Worm (Caenorhabditis elegans): ENCODE measurements around the gene Y54F10AR.1.

Gene Y54F10AR.1

ce11 chrIII:2577982-2578381 is 2.5 kb upstream of the Y54F10AR.1 start:
- TF ChIP-seq hmg-11 (tag; optimal IDR thresholded peaks at IDR 0.05) (no peak), ZK546.5 (tag; optimal IDR thresholded peaks at IDR 0.05) (no peak), nhr-43 (tag; optimal IDR thresholded peaks at IDR 0.05; ENCODE audit: poor library complexity, severe bottlenecking) (no peak), nhr-28 (tag; optimal IDR thresholded peaks at IDR 0.05) (no peak), R02D3.7 (tag; optimal IDR thresholded peaks at IDR 0.05) (no peak), lsy-12 (tag; optimal IDR thresholded peaks at IDR 0.05) (no peak), lin-39 (tag; optimal IDR thresholded peaks at IDR 0.05) (no peak), elt-3 (tag; optimal IDR thresholded peaks at IDR 0.05) (no peak), nfya-1 (tag; optimal IDR thresholded peaks at IDR 0.05; ENCODE audit: insufficient read depth) (no peak), fkh-2 (tag; optimal IDR thresholded peaks at IDR 0.05) (no peak), ztf-11 (tag; optimal IDR thresholded peaks at IDR 0.05) (no peak), snpc-4 (tag; optimal IDR thresholded peaks at IDR 0.05) (no peak), nhr-11 (tag; optimal IDR thresholded peaks at IDR 0.05) (no peak), elt-2 (tag; optimal IDR thresholded peaks at IDR 0.05) (no peak)

- TF ChIP-seq mdl-1 (tag; optimal IDR thresholded peaks at IDR 0.05) (no peak), fkh-10 (GFP tag; optimal IDR thresholded peaks at IDR 0.05) (peak; percentile 34), ceh-28 (tag; optimal IDR thresholded peaks at IDR 0.05) (peak; percentile 58), elt-2 (tag; optimal IDR thresholded peaks at IDR 0.05) (peak; percentile 26), nhr-25 (tag; optimal IDR thresholded peaks at IDR 0.05) (no peak), nhr-23 (tag; optimal IDR thresholded peaks at IDR 0.05) (peak; percentile 39), nhr-43 (tag; optimal IDR thresholded peaks at IDR 0.05; ENCODE audit: poor library complexity, severe bottlenecking) (no peak), mml-1 (tag; optimal IDR thresholded peaks at IDR 0.05) (no peak), unc-62 (GFP tag; optimal IDR thresholded peaks at IDR 0.05) (peak; percentile 27), nhr-76 (tag; optimal IDR thresholded peaks at IDR 0.05) (no peak), lin-39 (tag; optimal IDR thresholded peaks at IDR 0.05) (peak; percentile 50), lin-15B (tag; optimal IDR thresholded peaks at IDR 0.05) (peak; percentile 69), pha-4 (tag; optimal IDR thresholded peaks at IDR 0.05) (peak; percentile 50), snpc-4 (tag; optimal IDR thresholded peaks at IDR 0.05) (peak; percentile 60), R02D3.7 (tag; optimal IDR thresholded peaks at IDR 0.05) (no peak), hmg-11 (tag; optimal IDR thresholded peaks at IDR 0.05) (peak; percentile 57), jun-1 (tag; optimal IDR thresholded peaks at IDR 0.05) (peak; percentile 25), tbx-2 (tag; optimal IDR thresholded peaks at IDR 0.05) (peak; percentile 2), egl-5 (tag; optimal IDR thresholded peaks at IDR 0.05) (peak; percentile 10), nfya-1 (tag; optimal IDR thresholded peaks at IDR 0.05; ENCODE audit: insufficient read depth) (peak; percentile 84)
Observed at ce11 chrIII:2576360-2577259, 1.1 kb upstream of the Y54F10AR.1 start.

- TF ChIP-seq nfya-1 (tag; optimal IDR thresholded peaks at IDR 0.05; ENCODE audit: insufficient read depth) (peak; percentile 93), nhr-76 (tag; optimal IDR thresholded peaks at IDR 0.05) (no peak), lin-15B (tag; optimal IDR thresholded peaks at IDR 0.05) (no peak), ztf-11 (tag; optimal IDR thresholded peaks at IDR 0.05) (no peak), hmg-11 (tag; optimal IDR thresholded peaks at IDR 0.05) (no peak), daf-12 (tag; optimal IDR thresholded peaks at IDR 0.05) (no peak), ceh-82 (tag; optimal IDR thresholded peaks at IDR 0.05) (no peak)
Observed at ce11 chrIII:2572421-2572820, 3.1 kb downstream of the Y54F10AR.1 start.

DNA sequence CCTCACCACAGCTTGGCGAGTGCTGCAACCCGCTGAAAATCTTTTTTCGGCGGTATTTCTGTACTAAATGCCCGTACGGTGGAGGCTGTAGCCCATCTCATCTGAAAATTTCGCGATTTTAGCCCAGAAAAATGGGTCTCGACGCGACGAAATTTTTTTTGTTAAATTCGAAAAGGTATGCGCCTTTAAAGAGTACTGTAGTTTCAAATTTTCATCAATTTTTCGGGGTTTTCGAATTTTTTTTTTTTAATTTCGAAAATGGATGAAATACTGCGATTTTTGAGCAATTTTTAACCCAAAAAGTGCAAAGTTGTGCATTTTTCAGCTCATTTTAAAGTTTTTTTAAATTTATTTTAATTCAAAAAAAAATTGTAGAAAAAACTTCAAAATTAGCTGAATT is 4.0 kb downstream of the Y54F10AR.1 start, which contains the start of gene Y54F10AR.2:
TSS of gene Y54F10AR.2 (minus strand) at position 101 of the 400 bp plus-strand sequence.
- TF ChIP-seq tbx-2 (tag; optimal IDR thresholded peaks at IDR 0.05): no peak
- no peak for TF ChIP-seq lin-39 (tag; optimal IDR thresholded peaks at IDR 0.05)
- no peak for TF ChIP-seq nhr-77 (tag; optimal IDR thresholded peaks at IDR 0.05)
- no peak for TF ChIP-seq ztf-4 (tag; optimal IDR thresholded peaks at IDR 0.05)
- no peak for TF ChIP-seq daf-12 (tag; optimal IDR thresholded peaks at IDR 0.05)
- no peak for TF ChIP-seq ama-1 (optimal IDR thresholded peaks at IDR 0.05)
- TF ChIP-seq mdl-1 (tag; optimal IDR thresholded peaks at IDR 0.05): no peak
- no peak for TF ChIP-seq nhr-12 (tag; optimal IDR thresholded peaks at IDR 0.05)
- TF ChIP-seq fkh-10 (GFP tag; optimal IDR thresholded peaks at IDR 0.05): no peak
- no peak for TF ChIP-seq skn-1 (tag; optimal IDR thresholded peaks at IDR 0.05)
- no peak for TF ChIP-seq mml-1 (tag; optimal IDR thresholded peaks at IDR 0.05)
- TF ChIP-seq fos-1 (tag; optimal IDR thresholded peaks at IDR 0.05): no peak
- TF ChIP-seq nhr-25 (tag; optimal IDR thresholded peaks at IDR 0.05): no peak
- no peak for TF ChIP-seq sea-2 (GFP tag; optimal IDR thresholded peaks at IDR 0.05)
- no peak for TF ChIP-seq nhr-237 (tag; optimal IDR thresholded peaks at IDR 0.05)
- no peak for TF ChIP-seq nhr-67 (tag; optimal IDR thresholded peaks at IDR 0.05)
- TF ChIP-seq unc-62 (GFP tag; optimal IDR thresholded peaks at IDR 0.05): no peak
- no peak for TF ChIP-seq ceh-16 (tag; optimal IDR thresholded peaks at IDR 0.05)
- no peak for TF ChIP-seq ceh-28 (tag; optimal IDR thresholded peaks at IDR 0.05)

Data from whole organism, L3 larva.